Fruit fly (Drosophila melanogaster): ENCODE results near the gene P58IPK.

The P58IPK gene

dm6 chr3R:9551659-9552435, 34.9 kb upstream of the P58IPK start, which contains the start of the genes mura and RnpS1:
Gene mura (minus strand): TSS chr3R:9551806.
Gene RnpS1 (plus strand): TSS chr3R:9552034.
- no peak for TF ChIP-seq h (GFP tag; optimal IDR thresholded peaks at IDR 0.05)
- TF ChIP-seq Rel (GFP tag; optimal IDR thresholded peaks at IDR 0.05), result no peak
- TF ChIP-seq Rel (tag; optimal IDR thresholded peaks at IDR 0.05), result peak; percentile 58

- TF ChIP-seq Dif (GFP tag; optimal IDR thresholded peaks at IDR 0.05; ENCODE audit: partially characterized antibody) (no peak), sage (GFP tag; optimal IDR thresholded peaks at IDR 0.05) (no peak), HLH106 (tag; optimal IDR thresholded peaks at IDR 0.05) (peak; percentile 31), jim (GFP tag; optimal IDR thresholded peaks at IDR 0.05) (no peak), rgr (GFP tag; optimal IDR thresholded peaks at IDR 0.05) (peak; percentile 54), Hr83 (GFP tag; optimal IDR thresholded peaks at IDR 0.05; ENCODE audit: poor library complexity, severe bottlenecking) (peak; percentile 48), Mio (GFP tag; optimal IDR thresholded peaks at IDR 0.05) (no peak), lola (GFP tag; optimal IDR thresholded peaks at IDR 0.05) (no peak), OdsH (GFP tag; optimal IDR thresholded peaks at IDR 0.05) (peak; percentile 21), foxo (GFP tag; optimal IDR thresholded peaks at IDR 0.05) (peak in 1 of 2 experiments; percentile 62), tai (GFP tag; optimal IDR thresholded peaks at IDR 0.05) (no peak), woc (GFP tag; optimal IDR thresholded peaks at IDR 0.05) (peak; percentile 48), h (GFP tag; optimal IDR thresholded peaks at IDR 0.05) (peak; percentile 57), N (GFP tag; optimal IDR thresholded peaks at IDR 0.05) (no peak), brk (GFP tag; optimal IDR thresholded peaks at IDR 0.05) (no peak), CG9705 (GFP tag; optimal IDR thresholded peaks at IDR 0.05) (no peak), Dfd (GFP tag; optimal IDR thresholded peaks at IDR 0.05) (no peak), pan (optimal IDR thresholded peaks at IDR 0.05) (no peak), psq (GFP tag; optimal IDR thresholded peaks at IDR 0.05) (peak; percentile 40), GATAd (GFP tag; optimal IDR thresholded peaks at IDR 0.05) (no peak), fru (GFP tag; optimal IDR thresholded peaks at IDR 0.05) (peak; percentile 41), Rel (GFP tag; optimal IDR thresholded peaks at IDR 0.05) (no peak), Rel (tag; optimal IDR thresholded peaks at IDR 0.05) (peak; percentile 82), ey (GFP tag; optimal IDR thresholded peaks at IDR 0.05) (peak; percentile 13), Sp1 (GFP tag; optimal IDR thresholded peaks at IDR 0.05) (peak; percentile 48), Jra (GFP tag; optimal IDR thresholded peaks at IDR 0.05) (peak; percentile 18)
These were observed 31.3 kb upstream of the P58IPK start, which contains the start of the genes CG9386 and BckdhA for dm6 chr3R:9555334-9555974. Gene CG9386 (minus strand): TSS chr3R:9555408. Gene BckdhA (plus strand): TSS chr3R:9555785.

DNA sequence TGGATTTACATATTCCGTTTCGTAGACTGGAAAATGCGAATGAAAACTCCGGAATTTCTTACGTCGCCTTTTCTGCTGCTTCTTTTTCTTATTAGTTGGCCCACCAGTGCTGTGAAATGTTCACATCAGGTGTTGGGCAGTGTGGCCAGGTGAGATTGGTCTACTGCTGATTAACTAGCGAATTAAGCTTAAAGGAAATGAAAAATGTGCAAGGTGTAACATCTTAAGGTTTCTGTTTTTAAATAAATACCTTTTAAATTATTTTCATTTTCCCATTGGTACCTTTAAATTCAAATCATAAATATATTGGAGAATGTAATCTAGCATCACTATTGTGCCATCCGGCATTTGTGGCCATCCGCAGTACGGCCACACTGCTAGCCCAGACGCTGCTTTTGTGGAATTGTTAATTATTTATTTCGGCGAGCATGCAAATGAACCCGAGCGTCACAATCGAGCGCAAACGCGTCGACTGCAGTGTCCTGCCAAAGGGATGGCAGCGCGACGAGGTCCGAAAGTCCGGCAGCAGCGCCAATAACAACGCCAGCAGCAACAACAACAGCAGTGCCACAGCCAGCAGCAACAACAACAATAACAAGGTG, 27.2 kb upstream of the P58IPK start, which contains the start of the genes AP-1mu and MBD-like:
Gene AP-1mu (minus strand): TSS at position 113 of the 602 bp plus-strand sequence.
Gene MBD-like (plus strand): TSS at position 348 of the 602 bp plus-strand sequence.
- no peak for TF ChIP-seq tai (GFP tag; optimal IDR thresholded peaks at IDR 0.05)
- no peak for TF ChIP-seq CrebA (GFP tag; optimal IDR thresholded peaks at IDR 0.05; ENCODE audit: borderline replicate concordance)
- peak; percentile 75 for TF ChIP-seq fru (GFP tag; optimal IDR thresholded peaks at IDR 0.05)
- TF ChIP-seq GATAd (GFP tag; optimal IDR thresholded peaks at IDR 0.05), result no peak
- TF ChIP-seq Sp1 (GFP tag; optimal IDR thresholded peaks at IDR 0.05), result peak; percentile 67
- TF ChIP-seq lola (GFP tag; optimal IDR thresholded peaks at IDR 0.05), result no peak
- no peak for TF ChIP-seq usp (GFP tag; optimal IDR thresholded peaks at IDR 0.05)
- TF ChIP-seq Hnf4 (GFP tag; optimal IDR thresholded peaks at IDR 0.05), result no peak
- TF ChIP-seq sage (GFP tag; optimal IDR thresholded peaks at IDR 0.05), result no peak
- TF ChIP-seq ey (GFP tag; optimal IDR thresholded peaks at IDR 0.05), result peak; percentile 73
- no peak for TF ChIP-seq brk (GFP tag; optimal IDR thresholded peaks at IDR 0.05)
- TF ChIP-seq Dif (GFP tag; optimal IDR thresholded peaks at IDR 0.05; ENCODE audit: partially characterized antibody), result no peak
- no peak for TF ChIP-seq Hr83 (GFP tag; optimal IDR thresholded peaks at IDR 0.05; ENCODE audit: poor library complexity, severe bottlenecking)
- no peak for TF ChIP-seq jim (GFP tag; optimal IDR thresholded peaks at IDR 0.05)
- TF ChIP-seq Hr78 (GFP tag; optimal IDR thresholded peaks at IDR 0.05), result no peak
- no peak for TF ChIP-seq CG32264 (GFP tag; optimal IDR thresholded peaks at IDR 0.05)
- no peak for TF ChIP-seq pan (optimal IDR thresholded peaks at IDR 0.05)
- TF ChIP-seq Rel (GFP tag; optimal IDR thresholded peaks at IDR 0.05), result no peak
- TF ChIP-seq Rel (tag; optimal IDR thresholded peaks at IDR 0.05), result peak; percentile 50
- peak; percentile 73 for TF ChIP-seq HLH106 (tag; optimal IDR thresholded peaks at IDR 0.05)
- TF ChIP-seq Mio (GFP tag; optimal IDR thresholded peaks at IDR 0.05), result no peak
- TF ChIP-seq dsf (GFP tag; optimal IDR thresholded peaks at IDR 0.05; ENCODE audit: borderline replicate concordance), result no peak
- TF ChIP-seq Jra (GFP tag; optimal IDR thresholded peaks at IDR 0.05), result peak; percentile 73
- TF ChIP-seq h (GFP tag; optimal IDR thresholded peaks at IDR 0.05), result peak; percentile 81
- peak in 1 of 2 experiments; percentile 78 for TF ChIP-seq foxo (GFP tag; optimal IDR thresholded peaks at IDR 0.05)
- peak; percentile 61 for TF ChIP-seq CG9705 (GFP tag; optimal IDR thresholded peaks at IDR 0.05)
- peak; percentile 57 for TF ChIP-seq OdsH (GFP tag; optimal IDR thresholded peaks at IDR 0.05)
- peak; percentile 71 for TF ChIP-seq rgr (GFP tag; optimal IDR thresholded peaks at IDR 0.05)
- TF ChIP-seq sv (GFP tag; optimal IDR thresholded peaks at IDR 0.05), result peak; percentile 40
- TF ChIP-seq dmrt93B (GFP tag; optimal IDR thresholded peaks at IDR 0.05), result no peak
- TF ChIP-seq Vsx2 (GFP tag; optimal IDR thresholded peaks at IDR 0.05; ENCODE audit: partially characterized antibody), result no peak
- TF ChIP-seq Dfd (GFP tag; optimal IDR thresholded peaks at IDR 0.05), result no peak
- peak; percentile 67 for TF ChIP-seq woc (GFP tag; optimal IDR thresholded peaks at IDR 0.05)
- TF ChIP-seq Myc (optimal IDR thresholded peaks at IDR 0.05), result peak; percentile 67
- TF ChIP-seq psq (GFP tag; optimal IDR thresholded peaks at IDR 0.05), result peak; percentile 66
- TF ChIP-seq Abd-B (GFP tag; optimal IDR thresholded peaks at IDR 0.05), result no peak
- no peak for TF ChIP-seq dl (GFP tag; optimal IDR thresholded peaks at IDR 0.05; ENCODE audit: insufficient read depth in 1 of 2, partially characterized antibody in 2 of 2)
